Fruit fly (Drosophila melanogaster): Measurements from ENCODE around the gene Ugt35B1.

The Ugt35B1 gene

DNA sequence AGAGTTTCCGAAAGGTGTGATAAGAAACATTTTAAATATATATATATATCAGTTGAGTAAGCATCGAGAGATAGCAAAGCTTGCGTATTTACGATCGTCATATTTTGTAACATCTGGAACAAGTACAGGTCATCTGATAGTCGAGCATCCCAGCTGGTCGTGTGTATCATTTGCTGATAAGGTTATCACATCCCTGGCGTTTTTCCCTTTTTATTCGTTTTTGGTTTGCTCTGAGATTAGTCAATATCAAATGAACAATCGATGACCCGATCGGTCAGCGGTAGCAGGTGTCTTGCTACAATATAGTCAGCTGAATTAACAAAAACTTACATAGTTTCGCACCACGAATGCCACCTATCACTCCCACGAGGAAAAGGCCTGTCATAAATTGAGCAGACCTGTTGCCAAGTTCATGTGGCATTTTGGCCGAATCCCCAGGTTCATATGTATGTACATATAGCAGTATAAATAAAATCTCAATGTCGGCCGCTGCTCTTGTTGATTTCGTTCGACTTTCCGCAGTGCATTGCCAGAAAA lies 30.9 kb upstream of the Ugt35B1 start (continued):
- TF ChIP-seq CG13296 (GFP tag; optimal IDR thresholded peaks at IDR 0.05) (no peak), CG43689 (GFP tag; IDR thresholded peaks at IDR 0.05) (0 out of 2 replicates have a peak, but pooled peaks have one; percentile 33), CG13775 (GFP tag; optimal IDR thresholded peaks at IDR 0.05) (peak; percentile 24), Aef1 (GFP tag; IDR thresholded peaks at IDR 0.05) (peak; percentile 52), sim (GFP tag; IDR thresholded peaks at IDR 0.05) (no peak), bowl (GFP tag; IDR thresholded peaks at IDR 0.05) (no peak), CG10209 (GFP tag; optimal IDR thresholded peaks at IDR 0.05) (peak; percentile 55), Blimp-1 (GFP tag; optimal IDR thresholded peaks at IDR 0.05) (peak; percentile 39), insv (GFP tag; optimal IDR thresholded peaks at IDR 0.05) (no peak)

DNA sequence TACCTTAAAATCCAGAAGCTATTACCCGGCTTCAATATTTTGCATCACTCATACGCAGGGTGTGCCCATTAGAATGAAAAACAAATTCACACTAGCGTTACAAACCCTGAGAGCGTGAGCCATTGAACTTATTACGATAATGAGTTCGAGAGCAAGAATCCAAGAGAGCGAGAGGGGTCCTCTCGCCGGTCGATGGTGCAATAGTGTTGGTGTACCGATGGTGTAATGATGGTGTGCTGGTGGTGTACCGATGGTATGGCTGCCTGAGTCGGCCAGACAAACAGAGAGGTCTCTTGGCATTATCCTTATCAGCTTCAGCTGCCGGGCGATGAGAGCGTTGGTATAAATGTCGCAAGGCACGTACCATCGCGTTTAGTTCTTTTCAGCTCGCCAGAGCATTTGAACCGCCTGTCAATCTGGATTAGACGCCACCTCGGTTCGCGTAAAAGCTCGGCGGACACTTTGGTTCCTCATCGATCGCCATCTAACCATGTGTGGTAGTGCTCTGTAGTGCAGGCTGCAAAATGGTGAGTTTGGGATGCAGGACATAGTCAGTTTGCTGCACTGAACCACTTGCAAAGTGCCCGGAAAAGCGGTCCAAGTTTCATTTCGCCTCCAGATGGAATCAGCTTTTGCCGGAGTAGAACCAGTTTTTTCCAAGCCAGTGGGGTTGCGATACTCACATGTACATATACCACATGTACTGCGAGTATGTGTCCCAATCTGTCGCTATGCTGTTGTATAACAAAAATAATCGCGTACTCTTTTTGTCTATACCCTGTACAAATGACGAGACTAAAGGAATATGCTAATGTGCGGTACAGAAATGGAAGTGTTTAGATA lies 30.2 kb upstream of the Ugt35B1 start:
- TF ChIP-seq ewg (GFP tag; optimal IDR thresholded peaks at IDR 0.05) (peak; percentile 16), kay (GFP tag; optimal IDR thresholded peaks at IDR 0.05) (no peak), scrt (GFP tag; optimal IDR thresholded peaks at IDR 0.05) (no peak), mirr (GFP tag; optimal IDR thresholded peaks at IDR 0.05) (peak; percentile 65), Hmx (GFP tag; optimal IDR thresholded peaks at IDR 0.05) (no peak), CG10147 (GFP tag; optimal IDR thresholded peaks at IDR 0.05) (no peak), CG10543 (GFP tag; optimal IDR thresholded peaks at IDR 0.05) (peak; percentile 30), CG7963 (GFP tag; IDR thresholded peaks at IDR 0.05; ENCODE audit: partially characterized antibody) (no peak), Usf (GFP tag; optimal IDR thresholded peaks at IDR 0.05) (no peak), CG30020 (tag; optimal IDR thresholded peaks at IDR 0.05) (no peak), CG7928 (GFP tag; optimal IDR thresholded peaks at IDR 0.05) (no peak), Stat92E (GFP tag; optimal IDR thresholded peaks at IDR 0.05) (no peak), Ets97D (GFP tag; optimal IDR thresholded peaks at IDR 0.05) (no peak), esg (GFP tag; conservative IDR thresholded peaks at IDR 0.05) (no peak), sisA (GFP tag; IDR thresholded peaks at IDR 0.05) (no peak), grn (GFP tag; optimal IDR thresholded peaks at IDR 0.05) (no peak), Gsc (GFP tag; IDR thresholded peaks at IDR 0.05) (no peak), cg (GFP tag; optimal IDR thresholded peaks at IDR 0.05) (peak; percentile 43), Hmr (GFP tag; optimal IDR thresholded peaks at IDR 0.05) (no peak), Bteb2 (GFP tag; optimal IDR thresholded peaks at IDR 0.05) (no peak), nom (GFP tag; optimal IDR thresholded peaks at IDR 0.05) (peak; percentile 1), ATbp (GFP tag; optimal IDR thresholded peaks at IDR 0.05) (peak; percentile 46), nerfin-1 (tag; optimal IDR thresholded peaks at IDR 0.05) (no peak), danr (GFP tag; IDR thresholded peaks at IDR 0.05) (no peak), Sox100B (GFP tag; optimal IDR thresholded peaks at IDR 0.05) (peak; percentile 30), CG17829 (tag; optimal IDR thresholded peaks at IDR 0.05) (peak; percentile 14), ab (GFP tag; optimal IDR thresholded peaks at IDR 0.05) (no peak), Ets65A (GFP tag) (peak; percentile 25), pan (optimal IDR thresholded peaks at IDR 0.05) (no peak), pan (GFP tag; optimal IDR thresholded peaks at IDR 0.05 in 1 of 2, IDR thresholded peaks at IDR 0.05 in 1 of 2) (no peak), CG11504 (tag; optimal IDR thresholded peaks at IDR 0.05) (no peak), inv (GFP tag; IDR thresholded peaks at IDR 0.05; ENCODE audit: partially characterized antibody) (no peak), CG33213 (GFP tag; optimal IDR thresholded peaks at IDR 0.05) (no peak), run (tag; optimal IDR thresholded peaks at IDR 0.05) (no peak), HmgZ (tag; optimal IDR thresholded peaks at IDR 0.05) (peak; percentile 48), sens (GFP tag) (no peak), toy (GFP tag; IDR thresholded peaks at IDR 0.05) (no peak), sim (GFP tag; IDR thresholded peaks at IDR 0.05) (no peak), maf-S (GFP tag; optimal IDR thresholded peaks at IDR 0.05) (no peak)
